Worm (Caenorhabditis elegans): Measurements from ENCODE around the gene zig-8.

Gene zig-8

ce11 chrIII:13160636-13161035, 41.0 kb downstream of the zig-8 start (continued):
- TF ChIP-seq nhr-20 (tag; optimal IDR thresholded peaks at IDR 0.05) (no peak), dpl-1 (GFP tag; optimal IDR thresholded peaks at IDR 0.05) (peak; percentile 54 to 74 (median 71)), lin-13 (GFP tag; optimal IDR thresholded peaks at IDR 0.05) (no peak), snpc-4 (tag; optimal IDR thresholded peaks at IDR 0.05) (no peak), tbx-2 (tag; optimal IDR thresholded peaks at IDR 0.05) (peak; percentile 15), fos-1 (tag; optimal IDR thresholded peaks at IDR 0.05) (no peak), lin-35 (GFP tag; optimal IDR thresholded peaks at IDR 0.05) (peak; percentile 43 to 81), lsy-2 (tag; optimal IDR thresholded peaks at IDR 0.05) (peak in 1 of 2 experiments; percentile 21), C04F5.9 (tag; optimal IDR thresholded peaks at IDR 0.05) (no peak)

ce11 chrIII:13164902-13165301, 45.3 kb downstream of the zig-8 start:
- TF ChIP-seq nhr-76 (tag; optimal IDR thresholded peaks at IDR 0.05), result no peak
- TF ChIP-seq ceh-88 (GFP tag; IDR thresholded peaks at IDR 0.05), result no peak
- TF ChIP-seq nhr-237 (tag; optimal IDR thresholded peaks at IDR 0.05), result no peak
- no peak for TF ChIP-seq dpl-1 (GFP tag; optimal IDR thresholded peaks at IDR 0.05)
- no peak for TF ChIP-seq nhr-85 (tag)
- TF ChIP-seq unc-130 (tag; optimal IDR thresholded peaks at IDR 0.05), result no peak
- no peak for TF ChIP-seq pax-3 (tag; optimal IDR thresholded peaks at IDR 0.05)
- no peak for TF ChIP-seq ceh-82 (tag; optimal IDR thresholded peaks at IDR 0.05)
- no peak for TF ChIP-seq nhr-77 (tag; optimal IDR thresholded peaks at IDR 0.05)
- no peak for TF ChIP-seq mab-9 (GFP tag; IDR thresholded peaks at IDR 0.05)
- TF ChIP-seq pag-3 (tag; optimal IDR thresholded peaks at IDR 0.05; ENCODE audit: borderline replicate concordance, insufficient read depth), result no peak
- no peak for TF ChIP-seq ceh-63 (GFP tag; optimal IDR thresholded peaks at IDR 0.05)
- no peak for TF ChIP-seq egl-13 (tag; optimal IDR thresholded peaks at IDR 0.05)
- no peak for TF ChIP-seq nhr-11 (tag; optimal IDR thresholded peaks at IDR 0.05)
- no peak for TF ChIP-seq egl-27 (tag; optimal IDR thresholded peaks at IDR 0.05)
- TF ChIP-seq mef-2 (tag; optimal IDR thresholded peaks at IDR 0.05), result no peak
- no peak for TF ChIP-seq nhr-19 (GFP tag; conservative IDR thresholded peaks at IDR 0.05)
- TF ChIP-seq unc-30 (tag; optimal IDR thresholded peaks at IDR 0.05), result no peak

DNA sequence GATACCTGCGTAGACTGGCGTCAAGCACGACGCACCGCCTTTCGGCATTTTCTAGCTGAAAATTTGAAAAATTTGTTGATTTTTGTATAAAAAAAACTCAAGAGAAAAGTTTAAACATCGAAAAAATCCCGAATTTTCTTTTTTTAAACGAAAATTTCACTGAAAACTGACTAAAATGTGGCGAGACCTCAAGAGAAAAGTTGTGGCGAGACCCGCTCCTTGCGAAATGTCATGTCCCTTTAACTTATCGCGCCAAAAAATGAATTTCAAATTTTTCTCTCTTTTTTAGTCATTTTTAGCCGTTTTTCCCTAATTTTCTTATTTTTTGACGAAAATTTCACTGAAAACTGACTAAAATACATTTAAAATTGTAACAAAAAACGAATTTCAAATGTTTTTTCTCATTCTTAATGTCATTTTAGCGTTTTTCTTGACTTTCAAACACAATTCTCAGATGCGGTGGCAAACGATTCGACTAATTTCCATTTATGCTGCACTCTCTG, 49.9 kb downstream of the zig-8 start, which contains the start of the genes snpc-1.2 and Y39E4B.5:
TSS of gene snpc-1.2 (minus strand) at position 78 of the 503 bp plus-strand sequence.
TSS of gene Y39E4B.5 (plus strand) at position 453 of the 503 bp plus-strand sequence.
- no peak for TF ChIP-seq ama-1 (optimal IDR thresholded peaks at IDR 0.05)
- TF ChIP-seq dpl-1 (GFP tag; optimal IDR thresholded peaks at IDR 0.05), result peak in 2 of 3 experiments; percentile 21 to 53
- peak; percentile 47 to 70 for TF ChIP-seq efl-1 (optimal IDR thresholded peaks at IDR 0.05)
- TF ChIP-seq efl-1 (GFP tag; optimal IDR thresholded peaks at IDR 0.05 in 1 of 2), result peak in 1 of 2 experiments; percentile 53
- TF ChIP-seq lin-35 (GFP tag; optimal IDR thresholded peaks at IDR 0.05), result peak in 1 of 2 experiments; percentile 11

ce11 chrIII:13173687-13174086, 54.1 kb downstream of the zig-8 start:
- TF ChIP-seq ces-1 (GFP tag; optimal IDR thresholded peaks at IDR 0.05) (no peak), nhr-11 (tag; optimal IDR thresholded peaks at IDR 0.05) (no peak)

DNA sequence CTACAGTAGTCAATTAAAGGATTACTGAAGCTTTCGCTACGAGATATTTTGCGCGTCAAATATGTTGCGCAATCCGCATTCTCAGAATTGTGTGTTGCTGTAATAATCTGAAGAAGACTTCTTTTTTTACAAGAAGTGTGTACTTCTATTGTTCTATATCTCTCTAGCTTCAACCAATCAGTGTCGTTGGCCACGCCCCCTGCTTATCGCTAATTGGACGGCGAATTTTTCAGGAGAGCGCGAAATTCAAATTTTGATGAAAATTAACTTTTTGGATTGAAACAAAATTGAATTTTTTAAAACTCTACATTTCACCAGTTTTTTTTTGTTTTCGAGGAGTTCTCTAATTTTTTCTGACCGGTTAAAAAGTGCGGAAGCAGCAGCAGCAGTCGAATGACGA, 57.3 kb downstream of the zig-8 start:
- no peak for TF ChIP-seq hlh-17 (GFP tag; optimal IDR thresholded peaks at IDR 0.05; ENCODE audit: borderline replicate concordance)
- no peak for TF ChIP-seq efl-1 (optimal IDR thresholded peaks at IDR 0.05)
- TF ChIP-seq efl-1 (GFP tag; optimal IDR thresholded peaks at IDR 0.05 in 1 of 2), result peak in 1 of 2 experiments; percentile 11
- no peak for TF ChIP-seq sox-4 (tag; optimal IDR thresholded peaks at IDR 0.05)
- no peak for TF ChIP-seq fos-1 (tag; optimal IDR thresholded peaks at IDR 0.05)

- no peak for TF ChIP-seq C16A3.4 (tag; optimal IDR thresholded peaks at IDR 0.05)
- TF ChIP-seq vab-15 (tag; optimal IDR thresholded peaks at IDR 0.05), result no peak
- no peak for TF ChIP-seq lir-3 (tag; optimal IDR thresholded peaks at IDR 0.05; ENCODE audit: poor library complexity)
- TF ChIP-seq ets-5 (GFP tag; IDR thresholded peaks at IDR 0.05), result no peak
- no peak for TF ChIP-seq ztf-11 (tag; optimal IDR thresholded peaks at IDR 0.05)
- TF ChIP-seq ceh-90 (tag; optimal IDR thresholded peaks at IDR 0.05), result no peak
- peak; percentile 70 for TF ChIP-seq lin-14 (GFP tag; optimal IDR thresholded peaks at IDR 0.05)
- no peak for TF ChIP-seq ztf-4 (tag; optimal IDR thresholded peaks at IDR 0.05)
- TF ChIP-seq dpl-1 (GFP tag; optimal IDR thresholded peaks at IDR 0.05), result peak in 1 of 3 experiments; percentile 11
- no peak for TF ChIP-seq fkh-4 (tag; optimal IDR thresholded peaks at IDR 0.05; ENCODE audit: borderline replicate concordance)
- TF ChIP-seq blmp-1 (tag; optimal IDR thresholded peaks at IDR 0.05), result peak; percentile 87
- TF ChIP-seq grh-1 (GFP tag; IDR thresholded peaks at IDR 0.05), result no peak
- TF ChIP-seq mep-1 (tag; optimal IDR thresholded peaks at IDR 0.05), result peak; percentile 63
- no peak for TF ChIP-seq nhr-19 (GFP tag; conservative IDR thresholded peaks at IDR 0.05)
- no peak for TF ChIP-seq fos-1 (tag; optimal IDR thresholded peaks at IDR 0.05)
- no peak for TF ChIP-seq ceh-63 (GFP tag; optimal IDR thresholded peaks at IDR 0.05)
Measured at ce11 chrIII:13182003-13182402, 62.4 kb downstream of the zig-8 start.
